Fruit fly (Drosophila melanogaster): Measurements from ENCODE around the gene Jhbp2.

The Jhbp2 gene

dm6 chr3R:4975874-4976663 is 14.9 kb upstream of the Jhbp2 start:
- no peak for TF ChIP-seq kay (GFP tag; ENCODE audit: borderline replicate concordance)
- TF ChIP-seq pad (GFP tag; optimal IDR thresholded peaks at IDR 0.05), result no peak
- TF ChIP-seq CG12768 (GFP tag; optimal IDR thresholded peaks at IDR 0.05), result no peak
- TF ChIP-seq toe (GFP tag; optimal IDR thresholded peaks at IDR 0.05), result no peak
- no peak for TF ChIP-seq CG11617 (GFP tag; optimal IDR thresholded peaks at IDR 0.05)

dm6 chr3R:4975315-4975777 is 14.2 kb upstream of the Jhbp2 start:
- TF ChIP-seq Clk (GFP tag; optimal IDR thresholded peaks at IDR 0.05) (no peak), toe (GFP tag; optimal IDR thresholded peaks at IDR 0.05) (no peak), CG1620 (GFP tag; optimal IDR thresholded peaks at IDR 0.05) (no peak), CG12768 (GFP tag; optimal IDR thresholded peaks at IDR 0.05) (no peak), CG7101 (tag; optimal IDR thresholded peaks at IDR 0.05) (no peak), tj (GFP tag; optimal IDR thresholded peaks at IDR 0.05) (no peak), ovo (GFP tag; optimal IDR thresholded peaks at IDR 0.05) (no peak), cnc (optimal IDR thresholded peaks at IDR 0.05) (no peak), Hr96 (GFP tag; optimal IDR thresholded peaks at IDR 0.05) (no peak), Mnt (GFP tag; optimal IDR thresholded peaks at IDR 0.05) (no peak), CG14711 (tag; optimal IDR thresholded peaks at IDR 0.05) (no peak), bab1 (GFP tag; optimal IDR thresholded peaks at IDR 0.05) (no peak)

dm6 chr3R:4974514-4975314 is 13.6 kb upstream of the Jhbp2 start:
- TF ChIP-seq Mnt (GFP tag; optimal IDR thresholded peaks at IDR 0.05) (no peak), CG5204 (GFP tag; optimal IDR thresholded peaks at IDR 0.05) (no peak), Crg-1 (GFP tag; optimal IDR thresholded peaks at IDR 0.05) (no peak), CG1620 (GFP tag; optimal IDR thresholded peaks at IDR 0.05) (no peak), CG11617 (GFP tag; optimal IDR thresholded peaks at IDR 0.05) (no peak), CG12768 (GFP tag; optimal IDR thresholded peaks at IDR 0.05) (no peak), CG7101 (tag; optimal IDR thresholded peaks at IDR 0.05) (no peak), kay (GFP tag; ENCODE audit: borderline replicate concordance) (no peak), ovo (GFP tag; optimal IDR thresholded peaks at IDR 0.05) (no peak), bab1 (GFP tag; optimal IDR thresholded peaks at IDR 0.05) (no peak), cnc (optimal IDR thresholded peaks at IDR 0.05) (no peak), CG7045 (GFP tag; optimal IDR thresholded peaks at IDR 0.05) (no peak), cic (GFP tag; optimal IDR thresholded peaks at IDR 0.05) (no peak), Hr96 (GFP tag; optimal IDR thresholded peaks at IDR 0.05) (no peak), tj (GFP tag; optimal IDR thresholded peaks at IDR 0.05) (no peak), toe (GFP tag; optimal IDR thresholded peaks at IDR 0.05) (no peak), pad (GFP tag; optimal IDR thresholded peaks at IDR 0.05) (no peak), CG14711 (tag; optimal IDR thresholded peaks at IDR 0.05) (no peak)

dm6 chr3R:4973762-4974369 is 12.7 kb upstream of the Jhbp2 start:
- TF ChIP-seq Hr96 (GFP tag; optimal IDR thresholded peaks at IDR 0.05) (no peak), cnc (optimal IDR thresholded peaks at IDR 0.05) (no peak), bab1 (GFP tag; optimal IDR thresholded peaks at IDR 0.05) (no peak), kay (GFP tag; ENCODE audit: borderline replicate concordance) (no peak), CG11617 (GFP tag; optimal IDR thresholded peaks at IDR 0.05) (no peak), pad (GFP tag; optimal IDR thresholded peaks at IDR 0.05) (no peak), cic (GFP tag; optimal IDR thresholded peaks at IDR 0.05) (no peak)

dm6 chr3R:4972961-4973595 is 11.9 kb upstream of the Jhbp2 start:
- TF ChIP-seq CG5204 (GFP tag; optimal IDR thresholded peaks at IDR 0.05), result no peak
- TF ChIP-seq kay (GFP tag; ENCODE audit: borderline replicate concordance), result no peak
- no peak for TF ChIP-seq pad (GFP tag; optimal IDR thresholded peaks at IDR 0.05)
- TF ChIP-seq bab1 (GFP tag; optimal IDR thresholded peaks at IDR 0.05), result no peak
- TF ChIP-seq cnc (optimal IDR thresholded peaks at IDR 0.05), result no peak
- TF ChIP-seq CG11617 (GFP tag; optimal IDR thresholded peaks at IDR 0.05), result no peak
- TF ChIP-seq CG33017 (tag; optimal IDR thresholded peaks at IDR 0.05), result no peak
- no peak for TF ChIP-seq CG12768 (GFP tag; optimal IDR thresholded peaks at IDR 0.05)
- TF ChIP-seq cic (GFP tag; optimal IDR thresholded peaks at IDR 0.05), result no peak
- TF ChIP-seq Hr96 (GFP tag; optimal IDR thresholded peaks at IDR 0.05), result no peak
- no peak for TF ChIP-seq Mnt (GFP tag; optimal IDR thresholded peaks at IDR 0.05)
- no peak for TF ChIP-seq CG7101 (tag; optimal IDR thresholded peaks at IDR 0.05)
- no peak for TF ChIP-seq Clk (GFP tag; optimal IDR thresholded peaks at IDR 0.05)
- no peak for TF ChIP-seq Crg-1 (GFP tag; optimal IDR thresholded peaks at IDR 0.05)
- TF ChIP-seq CG1620 (GFP tag; optimal IDR thresholded peaks at IDR 0.05), result no peak
- TF ChIP-seq CG14711 (tag; optimal IDR thresholded peaks at IDR 0.05), result no peak
- TF ChIP-seq tj (GFP tag; optimal IDR thresholded peaks at IDR 0.05), result no peak
- no peak for TF ChIP-seq ovo (GFP tag; optimal IDR thresholded peaks at IDR 0.05)
- TF ChIP-seq CG7045 (GFP tag; optimal IDR thresholded peaks at IDR 0.05), result no peak

Measured in whole organism, adult.